Worm (Caenorhabditis elegans) whole organism, L4 larva: Measurements from ENCODE around the gene D1086.1.

Experiments used
- T20F7.1 ChIP-seq: fragments of 200-800 bp; sonication (Bioruptor generic); optimal IDR thresholded peaks from 2 replicates; lab custom pipeline; 2018; ENCODE audit warnings: mild to moderate bottlenecking, missing genetic modification characterization, missing compliant biosample characterization
- Y105C5A.15 ChIP-seq: fragments of 200-800 bp; sonication (Bioruptor generic); IDR thresholded peaks from 2 replicates; pipeline ENCODE4 v1.3.6; 2022; ENCODE audit warnings: missing genetic modification characterization, missing compliant biosample characterization
- ZK546.5 ChIP-seq, 2 experiments: sonication (generic microtip); optimal IDR thresholded peaks; 2 replicates each; lab custom pipeline; 2017; ENCODE audit warnings: missing biosample characterization in 2 of 2, missing genetic modification characterization in 2 of 2
- aha-1 ChIP-seq: fragments of 150-350 bp; peaks from one replicate; lab custom pipeline; 2014; ENCODE audit warnings: missing biosample characterization, missing genetic modification characterization
- aly-2 ChIP-seq: sonication (generic microtip); optimal IDR thresholded peaks from 2 replicates; lab custom pipeline; 2018; ENCODE audit warnings: missing biosample characterization, missing genetic modification characterization
- arid-1 ChIP-seq: fragments of 200-800 bp; sonication (Bioruptor generic); conservative IDR thresholded peaks from 2 replicates; pipeline ENCODE4 v1.3.6; 2022; ENCODE audit warnings: missing genetic modification reagents, missing genetic modification characterization, missing compliant biosample characterization
- attf-4 ChIP-seq: sonication (generic microtip); optimal IDR thresholded peaks from 3 replicates; lab custom pipeline; 2017; ENCODE audit warnings: missing biosample characterization, missing genetic modification characterization
- ceh-20 ChIP-seq: fragments of 200-800 bp; sonication (Bioruptor generic); IDR thresholded peaks from 2 replicates; pipeline ENCODE4 v1.3.6; 2022; ENCODE audit warnings: missing genetic modification reagents, missing genetic modification characterization, missing compliant biosample characterization
- ceh-82 ChIP-seq: sonication (generic microtip); optimal IDR thresholded peaks from 2 replicates; lab custom pipeline; 2017; ENCODE audit warnings: missing biosample characterization, missing genetic modification characterization
- cey-2 ChIP-seq: sonication (generic microtip); optimal IDR thresholded peaks from 3 replicates; lab custom pipeline; 2017; ENCODE audit warnings: missing genetic modification characterization, mild to moderate bottlenecking, missing compliant biosample characterization, antibody characterized with exemption, borderline replicate concordance; ENCODE audit not compliant: insufficient read depth
- dmd-8 ChIP-seq: fragments of 200-800 bp; sonication (Bioruptor generic); IDR thresholded peaks from 2 replicates; pipeline ENCODE4 v1.3.6; 2022; ENCODE audit warnings: missing genetic modification characterization, missing compliant biosample characterization
- dmd-9 ChIP-seq: fragments of 200-800 bp; sonication (Bioruptor generic); IDR thresholded peaks from 2 replicates; pipeline ENCODE4 v1.3.6; 2022; ENCODE audit warnings: missing genetic modification reagents, missing genetic modification characterization, missing compliant biosample characterization
- duxl-1 ChIP-seq: sonication (generic microtip); optimal IDR thresholded peaks from 2 replicates; lab custom pipeline; 2016; ENCODE audit warnings: mild to moderate bottlenecking, missing genetic modification characterization, moderate library complexity, missing compliant biosample characterization; ENCODE audit not compliant: poor library complexity
- dve-1 ChIP-seq: sonication (generic microtip); optimal IDR thresholded peaks from 2 replicates; lab custom pipeline; 2017; ENCODE audit warnings: antibody characterized with exemption, mild to moderate bottlenecking, missing genetic modification characterization, missing compliant biosample characterization; ENCODE audit not compliant: insufficient read depth
- gei-8 ChIP-seq: fragments of 200-800 bp; sonication (Bioruptor generic); optimal IDR thresholded peaks from 2 replicates; lab custom pipeline; 2018; ENCODE audit warnings: mild to moderate bottlenecking, missing genetic modification characterization, missing compliant biosample characterization
- lim-7 ChIP-seq: fragments of 200-800 bp; sonication (Bioruptor generic); IDR thresholded peaks from 2 replicates; pipeline ENCODE4 v1.3.6; 2022; ENCODE audit warnings: missing genetic modification characterization, missing compliant biosample characterization
- lin-1 ChIP-seq: fragments of 200-800 bp; sonication (Bioruptor generic); IDR thresholded peaks from 2 replicates; pipeline ENCODE4 v1.3.6; 2022; ENCODE audit warnings: missing genetic modification reagents, missing genetic modification characterization, missing compliant biosample characterization
- lin-13 ChIP-seq: fragments of 150-350 bp; optimal IDR thresholded peaks from 2 replicates; lab custom pipeline; 2014; ENCODE audit warnings: missing biosample characterization, missing genetic modification reagents, missing genetic modification characterization
- lin-15B ChIP-seq: fragments of 150-350 bp; sonication (generic microtip); optimal IDR thresholded peaks from 3 replicates; lab custom pipeline; 2014; ENCODE audit warnings: missing biosample characterization, missing genetic modification characterization
- lin-29 ChIP-seq: fragments of 200-800 bp; sonication (Bioruptor generic); IDR thresholded peaks from 2 replicates; pipeline ENCODE4 v1.3.6; 2022; ENCODE audit warnings: missing genetic modification reagents, missing genetic modification characterization, missing compliant biosample characterization
- madf-5 ChIP-seq, 2 experiments: fragments of 200-800 bp; sonication (Bioruptor generic); IDR thresholded peaks; 2 replicates each; pipeline ENCODE4 v1.3.6; 2022; ENCODE audit warnings: missing compliant biosample characterization in 2 of 2, missing genetic modification characterization in 2 of 2
- nhr-42 ChIP-seq: fragments of 200-800 bp; sonication (Bioruptor generic); IDR thresholded peaks from 2 replicates; pipeline ENCODE4 v1.3.6; 2022; ENCODE audit warnings: missing genetic modification characterization, missing compliant biosample characterization
- nhr-48 ChIP-seq: sonication (generic microtip); optimal IDR thresholded peaks from 2 replicates; lab custom pipeline; 2016; ENCODE audit warnings: mild to moderate bottlenecking, missing genetic modification characterization, missing compliant biosample characterization
- nhr-76 ChIP-seq: fragments of 150-350 bp; optimal IDR thresholded peaks from 2 replicates; lab custom pipeline; 2014; ENCODE audit warnings: missing biosample characterization, missing genetic modification characterization
- php-3 ChIP-seq: fragments of 200-800 bp; sonication (Bioruptor generic); IDR thresholded peaks from 2 replicates; pipeline ENCODE4 v1.3.6; 2022; ENCODE audit warnings: missing genetic modification reagents, missing genetic modification characterization, missing compliant biosample characterization
- pqm-1 ChIP-seq: sonication (generic microtip); optimal IDR thresholded peaks from 2 replicates; lab custom pipeline; 2017; ENCODE audit warnings: missing biosample characterization, missing genetic modification characterization
- saeg-2 ChIP-seq: fragments of 200-800 bp; sonication (Bioruptor generic); IDR thresholded peaks from 2 replicates; pipeline ENCODE4 v1.3.6; 2022; ENCODE audit warnings: missing genetic modification reagents, missing genetic modification characterization, missing compliant biosample characterization
- set-16 ChIP-seq: fragments of 200-800 bp; sonication (Bioruptor generic); IDR thresholded peaks from 2 replicates; pipeline ENCODE4 v1.3.6; 2022; ENCODE audit warnings: missing genetic modification reagents, missing genetic modification characterization, missing compliant biosample characterization
- snpc-1.2 ChIP-seq: fragments of 200-800 bp; sonication (Bioruptor generic); IDR thresholded peaks from 2 replicates; pipeline ENCODE4 v1.3.6; 2022; ENCODE audit warnings: missing genetic modification reagents, missing genetic modification characterization, missing compliant biosample characterization
- spr-1 ChIP-seq: sonication (generic microtip); optimal IDR thresholded peaks from 2 replicates; lab custom pipeline; 2016; ENCODE audit warnings: mild to moderate bottlenecking, missing genetic modification characterization, missing compliant biosample characterization
- spr-3 ChIP-seq: fragments of 200-800 bp; sonication (Bioruptor generic); optimal IDR thresholded peaks from 2 replicates; lab custom pipeline; 2018; ENCODE audit warnings: mild to moderate bottlenecking, missing genetic modification characterization, missing compliant biosample characterization
- tra-1 ChIP-seq: fragments of 200-800 bp; sonication (Bioruptor generic); IDR thresholded peaks from 2 replicates; pipeline ENCODE4 v1.3.6; 2022; ENCODE audit warnings: missing genetic modification reagents, missing genetic modification characterization, missing compliant biosample characterization
- unc-62 ChIP-seq, 3 experiments: fragments of 150-350 bp in 1 of 3; sonication (generic microtip); optimal IDR thresholded peaks in 2 of 3; peaks in 1 of 3; 1 replicate in 1 of 3; 2 replicates in 2 of 3; lab custom pipeline; 2014 to 2017; ENCODE audit warnings: missing biosample characterization in 3 of 3, missing genetic modification characterization in 3 of 3, missing genetic modification reagents in 3 of 3, missing genotype in 1 of 3
- zfp-2 ChIP-seq: sonication (generic microtip); optimal IDR thresholded peaks from 2 replicates; lab custom pipeline; 2016; ENCODE audit warnings: mild to moderate bottlenecking, missing genetic modification characterization, missing compliant biosample characterization
- zip-11 ChIP-seq: fragments of 200-800 bp; sonication (Bioruptor generic); IDR thresholded peaks from 2 replicates; pipeline ENCODE4 v1.3.6; 2022; ENCODE audit warnings: missing genetic modification characterization, missing compliant biosample characterization

D1086.1 gene

DNA sequence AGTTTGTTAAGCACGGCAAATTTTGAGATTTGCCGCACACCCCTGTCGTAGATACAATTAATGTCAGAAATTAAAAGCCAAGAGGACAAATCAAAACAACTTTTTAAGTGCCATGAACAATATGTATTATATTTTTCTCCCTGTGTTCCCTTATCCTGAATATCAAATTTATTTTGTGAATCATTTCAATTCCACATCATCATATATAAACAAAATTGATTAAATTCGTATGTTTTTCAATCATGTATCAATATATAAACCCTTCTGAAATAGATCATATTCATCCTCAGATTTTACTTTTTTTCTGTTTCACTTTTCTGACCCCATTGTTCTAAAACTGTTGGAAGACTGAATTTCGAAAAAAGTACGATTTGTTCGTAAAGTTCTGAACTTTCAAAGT is 24.5 kb upstream of the D1086.1 start, which contains the start of gene D1086.11:
Gene D1086.11, plus strand, starts transcription at position 301 of the 400 bp plus-strand sequence.
- TF ChIP-seq T20F7.1 (GFP tag; lab: Kevin White, UChicago) = no peak
- TF ChIP-seq nhr-48 (tag; lab: Kevin White, UChicago) = no peak
- TF ChIP-seq snpc-1.2 (GFP tag; lab: Robert Waterston, UW) = no peak
- no peak for TF ChIP-seq lin-29 (GFP tag; lab: Robert Waterston, UW)
- TF ChIP-seq ceh-82 (tag; lab: Kevin White, UChicago) = no peak
- TF ChIP-seq nhr-42 (GFP tag; lab: Robert Waterston, UW) = no peak
- TF ChIP-seq aha-1 (tag; lab: Kevin White, UChicago) = no peak
- no peak for TF ChIP-seq lin-1 (GFP tag; lab: Robert Waterston, UW)
- TF ChIP-seq spr-1 (tag; lab: Kevin White, UChicago) = no peak
- no peak for TF ChIP-seq Y105C5A.15 (GFP tag; lab: Robert Waterston, UW)
- no peak for TF ChIP-seq zip-11
- TF ChIP-seq cey-2 = no peak
- no peak for TF ChIP-seq gei-8
- no peak for TF ChIP-seq lim-7 (GFP tag; lab: Robert Waterston, UW)
- TF ChIP-seq php-3 (GFP tag; lab: Robert Waterston, UW) = no peak

DNA sequence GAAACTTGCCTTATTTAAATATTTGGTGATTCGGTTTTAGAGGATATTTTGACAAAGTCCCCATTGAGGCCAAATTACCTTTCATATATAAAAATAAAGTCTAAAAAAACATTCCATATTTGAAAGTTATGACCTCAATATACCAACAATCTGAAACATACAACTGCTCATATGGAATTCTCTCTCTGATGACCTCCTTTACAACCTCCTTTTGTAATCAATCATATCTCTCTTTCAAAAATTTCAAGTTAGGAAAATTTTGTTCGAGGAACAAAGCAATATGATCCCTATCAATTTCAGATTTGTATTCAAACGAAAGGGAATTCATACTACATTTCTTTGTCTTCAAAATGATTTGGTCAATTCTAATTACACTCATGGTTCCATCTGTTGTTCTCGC is 19.2 kb upstream of the D1086.1 start, which contains the start of gene D1086.6:
Gene D1086.6, plus strand, starts transcription at position 301 of the 400 bp plus-strand sequence.
- TF ChIP-seq ZK546.5 (tag; optimal IDR thresholded peaks at IDR 0.05; lab: Kevin White, UChicago) (no peak), spr-3 (GFP tag; lab: Kevin White, UChicago) (no peak), nhr-42 (GFP tag; lab: Robert Waterston, UW) (no peak), set-16 (GFP tag; lab: Robert Waterston, UW) (no peak), dmd-8 (no peak)
- TF ChIP-seq, all 104 proteins: peak for 0

DNA sequence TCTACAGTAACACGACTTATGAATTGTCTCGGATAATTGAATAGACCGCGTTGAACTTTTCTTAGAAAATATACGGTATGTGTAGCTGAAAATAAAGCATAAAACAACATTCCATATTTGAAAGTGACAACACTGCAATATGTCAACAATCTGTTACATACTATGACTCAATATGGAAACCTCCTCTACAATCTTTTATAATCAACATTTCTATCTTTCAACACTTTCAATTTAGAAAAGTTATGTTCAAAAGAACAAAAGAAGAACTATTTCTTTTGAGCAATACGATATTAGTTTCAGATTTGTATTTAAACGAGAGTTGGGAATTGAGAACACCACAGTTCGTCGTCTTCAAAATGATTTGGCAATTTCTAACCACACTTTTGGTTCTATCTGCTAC is 16.2 kb upstream of the D1086.1 start, which contains the start of gene D1086.10:
Gene D1086.10, plus strand, starts transcription at position 301 of the 400 bp plus-strand sequence.
- TF ChIP-seq T20F7.1 (GFP tag; lab: Kevin White, UChicago) (no peak), dve-1 (tag; lab: Kevin White, UChicago) (peak; percentile 38), dmd-9 (GFP tag; lab: Robert Waterston, UW) (no peak), pqm-1 (tag; lab: Kevin White, UChicago) (no peak)
- TF ChIP-seq, all 104 proteins: peak for 1

DNA sequence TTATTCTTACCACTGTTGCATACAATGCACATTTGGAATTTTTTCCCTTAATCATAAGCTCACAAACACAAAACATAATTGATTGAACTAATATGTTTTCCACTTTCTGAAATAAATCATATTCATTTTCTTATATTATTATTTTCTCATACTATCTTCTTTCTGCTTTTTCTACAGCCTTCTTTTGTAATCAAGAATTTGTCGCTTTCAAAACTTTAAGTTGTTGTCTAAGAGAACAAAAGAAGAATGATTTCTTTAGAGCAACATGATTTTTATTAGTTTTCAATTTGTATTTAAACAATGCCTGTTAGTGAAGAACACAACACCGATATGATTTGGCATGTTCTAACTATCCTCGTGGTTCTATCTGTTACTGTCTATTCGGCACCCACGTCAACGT is 14.7 kb upstream of the D1086.1 start, which contains the start of gene D1086.7:
Gene D1086.7, plus strand, starts transcription at position 301 of the 400 bp plus-strand sequence.
- TF ChIP-seq attf-4 (tag; lab: Kevin White, UChicago) (no peak), lin-15B (no peak), T20F7.1 (GFP tag; lab: Kevin White, UChicago) (no peak), zfp-2 (tag; lab: Kevin White, UChicago) (no peak), saeg-2 (no peak), unc-62 (GFP tag; optimal IDR thresholded peaks at IDR 0.05 in 1 of 2; lab: Kevin White, UChicago) (peak in 1 of 2 experiments; percentile 49), unc-62 (tag; optimal IDR thresholded peaks at IDR 0.05; lab: Kevin White, UChicago) (no peak)
- TF ChIP-seq, all 104 proteins: peak for 1

DNA sequence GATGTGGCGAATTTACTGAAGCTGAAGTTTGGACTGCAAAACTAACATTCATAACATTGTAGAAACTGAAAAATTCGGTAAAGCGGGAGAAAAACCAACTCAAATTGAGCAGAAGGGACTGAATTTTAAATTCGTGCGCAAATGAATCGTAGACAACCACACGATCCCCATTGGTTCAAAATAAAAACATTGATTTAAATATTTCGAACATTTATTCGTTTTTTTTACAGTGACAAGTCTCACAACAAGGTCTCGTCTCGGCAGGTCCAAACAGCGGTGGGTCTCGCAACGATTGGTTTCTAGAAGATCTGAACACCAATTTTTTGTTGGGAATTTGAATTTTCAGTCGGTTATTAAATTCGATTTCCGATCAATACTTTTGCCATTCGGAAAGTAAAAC is 13.1 kb upstream of the D1086.1 start, which contains the start of gene D1086.18:
Gene D1086.18, plus strand, starts transcription at position 301 of the 400 bp plus-strand sequence.
- no peak for TF ChIP-seq madf-5 (GFP tag; IDR thresholded peaks at IDR 0.05; lab: Robert Waterston, UW)
- no peak for TF ChIP-seq arid-1 (GFP tag; lab: Robert Waterston, UW)
- no peak for TF ChIP-seq tra-1 (GFP tag; lab: Robert Waterston, UW)
- TF ChIP-seq ceh-20 (GFP tag; lab: Robert Waterston, UW) = no peak
- no peak for TF ChIP-seq nhr-76 (tag; lab: Kevin White, UChicago)
- TF ChIP-seq lin-13 (GFP tag; lab: Kevin White, UChicago) = no peak
- no peak for TF ChIP-seq dmd-8
- no peak for TF ChIP-seq unc-62 (GFP tag; optimal IDR thresholded peaks at IDR 0.05 in 1 of 2; lab: Kevin White, UChicago)
- no peak for TF ChIP-seq unc-62 (tag; optimal IDR thresholded peaks at IDR 0.05; lab: Kevin White, UChicago)
- TF ChIP-seq duxl-1 = no peak
- TF ChIP-seq aly-2 (tag; lab: Kevin White, UChicago) = no peak
- TF ChIP-seq dve-1 (tag; lab: Kevin White, UChicago) = no peak
- TF ChIP-seq spr-1 (tag; lab: Kevin White, UChicago) = no peak
